Worm (Caenorhabditis elegans): Measurements from ENCODE around the gene T16A1.10.

DNA sequence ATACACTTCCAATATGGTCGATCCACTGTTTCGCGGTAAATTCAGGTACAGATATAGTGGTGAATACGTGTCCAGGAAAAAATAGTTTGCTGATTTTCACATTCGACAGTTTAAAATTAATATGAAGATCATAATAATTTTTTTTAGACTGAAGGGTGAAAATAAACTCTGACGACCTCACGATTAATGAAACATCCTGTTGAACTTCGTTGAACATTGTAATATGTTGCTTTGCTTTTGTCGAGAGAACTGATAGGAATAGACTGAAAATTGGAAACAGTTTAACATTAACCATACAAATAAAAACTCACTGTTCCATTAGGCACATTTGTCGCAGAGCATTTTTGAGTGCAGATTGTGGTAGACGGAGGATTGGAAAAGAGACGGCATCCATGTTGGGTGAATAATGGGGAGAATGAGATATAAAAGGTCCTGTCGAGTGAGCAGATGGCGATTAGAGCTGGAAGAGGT, 1.6 kb upstream of the T16A1.10 start, which contains the start of gene fbxb-37:
- TF ChIP-seq tbx-37 (GFP tag; conservative IDR thresholded peaks at IDR 0.05) (no peak), ama-1 (optimal IDR thresholded peaks at IDR 0.05) (no peak), tra-4 (tag; optimal IDR thresholded peaks at IDR 0.05) (no peak), B0310.2 (tag; optimal IDR thresholded peaks at IDR 0.05) (no peak), sea-1 (GFP tag; conservative IDR thresholded peaks at IDR 0.05) (no peak)
